Worm (Caenorhabditis elegans): ENCODE measurements around the gene F54D5.24.

ce11 chrII:11582698-11583097, 26.9 kb downstream of the F54D5.24 start, which contains the start of gene ints-7:
- TF ChIP-seq him-1 (tag; optimal IDR thresholded peaks at IDR 0.05) (no peak), dao-5 (tag; optimal IDR thresholded peaks at IDR 0.05) (no peak)

Measured in whole organism, L4/young adult.